Worm (Caenorhabditis elegans): ENCODE results near the gene C06B3.16.

C06B3.16 gene

DNA sequence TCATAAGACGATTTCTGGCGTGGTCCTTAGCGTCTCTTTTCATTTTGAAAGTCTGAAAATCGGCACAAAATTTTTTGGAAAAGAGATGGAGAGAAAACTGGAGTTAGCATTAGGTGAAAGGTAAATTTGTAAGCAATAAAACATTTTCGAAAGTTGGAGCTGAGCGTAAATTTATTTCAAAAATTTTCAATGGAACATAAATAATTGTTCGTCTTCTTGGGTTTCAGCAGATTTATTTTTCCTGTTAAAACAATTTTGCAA lies 22.5 kb upstream of the C06B3.16 start, which contains the start of gene C06B3.6:
C06B3.6 (minus strand) TSS at position 52 of the 261 bp plus-strand sequence.
- TF ChIP-seq pqm-1 (tag; optimal IDR thresholded peaks at IDR 0.05) (no peak), nhr-102 (tag; optimal IDR thresholded peaks at IDR 0.05) (no peak), ceh-82 (tag; optimal IDR thresholded peaks at IDR 0.05) (no peak), ceh-28 (tag; optimal IDR thresholded peaks at IDR 0.05) (no peak), duxl-1 (tag; optimal IDR thresholded peaks at IDR 0.05; ENCODE audit: poor library complexity) (no peak), rbr-2 (tag; optimal IDR thresholded peaks at IDR 0.05) (no peak), nhr-48 (tag; optimal IDR thresholded peaks at IDR 0.05) (no peak), aha-1 (tag) (peak; percentile 95), madf-9 (GFP tag; conservative IDR thresholded peaks at IDR 0.05) (0 out of 2 replicates have a peak, but pooled peaks have one; percentile 6), lir-3 (tag; optimal IDR thresholded peaks at IDR 0.05) (no peak), ama-1 (optimal IDR thresholded peaks at IDR 0.05) (peak; percentile 64)

DNA sequence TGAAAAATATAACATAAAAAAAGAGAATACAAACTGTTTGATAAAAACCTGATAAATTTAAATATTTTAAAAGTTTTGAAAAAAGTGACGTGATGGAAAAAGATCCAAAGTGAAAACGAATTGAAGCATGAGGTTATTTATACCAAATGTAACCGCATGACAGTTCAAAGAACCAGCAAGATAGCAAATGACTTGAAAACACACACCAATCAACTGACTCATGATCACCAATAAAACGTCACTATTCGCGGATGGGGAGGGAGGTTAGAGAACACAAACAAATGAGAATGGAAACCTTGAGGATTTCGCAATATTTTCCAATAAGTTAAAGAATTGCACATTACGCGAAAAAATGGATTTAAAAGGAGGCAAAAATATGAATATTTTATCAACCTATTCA lies 21.9 kb upstream of the C06B3.16 start, which contains the start of gene C06B3.7:
C06B3.7 (plus strand) TSS at position 287 of the 400 bp plus-strand sequence.
- TF ChIP-seq lin-15B (tag; optimal IDR thresholded peaks at IDR 0.05) = no peak
- peak; percentile 30; the same call in 1 of the 2 replicates for TF ChIP-seq pha-4 (GFP tag; IDR thresholded peaks at IDR 0.05)
- TF ChIP-seq pha-4 (tag; optimal IDR thresholded peaks at IDR 0.05) = peak; percentile 41
- no peak for TF ChIP-seq ceh-82 (tag; optimal IDR thresholded peaks at IDR 0.05)
- TF ChIP-seq jun-1 (tag; optimal IDR thresholded peaks at IDR 0.05) = no peak
- TF ChIP-seq nhr-28 (tag; optimal IDR thresholded peaks at IDR 0.05) = peak; percentile 95
- peak; percentile 96 for TF ChIP-seq nhr-77 (tag; optimal IDR thresholded peaks at IDR 0.05)
- no peak for TF ChIP-seq dmd-8 (GFP tag; IDR thresholded peaks at IDR 0.05)
- no peak for TF ChIP-seq F26F4.8 (GFP tag; conservative IDR thresholded peaks at IDR 0.05)
- peak; percentile 98 for TF ChIP-seq nhr-11 (tag; optimal IDR thresholded peaks at IDR 0.05)
- peak; percentile 52 for TF ChIP-seq nhr-25 (tag; optimal IDR thresholded peaks at IDR 0.05; ENCODE audit: borderline replicate concordance, insufficient read depth)
- no peak for TF ChIP-seq F44E2.7 (GFP tag; IDR thresholded peaks at IDR 0.05)
- peak; percentile 52 for TF ChIP-seq dpl-1 (GFP tag; optimal IDR thresholded peaks at IDR 0.05)
- no peak for TF ChIP-seq ceh-62 (tag; optimal IDR thresholded peaks at IDR 0.05)
- peak; percentile 75 for TF ChIP-seq nhr-48 (tag; optimal IDR thresholded peaks at IDR 0.05)
- TF ChIP-seq sdz-12 (GFP tag; optimal IDR thresholded peaks at IDR 0.05) = no peak
- no peak for TF ChIP-seq spr-1 (tag; optimal IDR thresholded peaks at IDR 0.05)
- TF ChIP-seq egl-43 (GFP tag; IDR thresholded peaks at IDR 0.05) = no peak
- TF ChIP-seq lir-3 (tag; optimal IDR thresholded peaks at IDR 0.05) = no peak
- no peak for TF ChIP-seq mxl-2 (GFP tag; conservative IDR thresholded peaks at IDR 0.05)
- TF ChIP-seq mdt-29 (GFP tag; IDR thresholded peaks at IDR 0.05) = peak; percentile 78
- peak; percentile 51 to 83 for TF ChIP-seq daf-16 (GFP tag; optimal IDR thresholded peaks at IDR 0.05)
- TF ChIP-seq daf-16 (tag; optimal IDR thresholded peaks at IDR 0.05) = peak; percentile 99
- TF ChIP-seq aha-1 (tag) = peak; percentile 99
- TF ChIP-seq snpc-4 (tag; optimal IDR thresholded peaks at IDR 0.05) = no peak
- TF ChIP-seq egl-27 (tag; optimal IDR thresholded peaks at IDR 0.05) = no peak
- 0 out of 2 replicates have a peak, but pooled peaks have one; percentile 29 for TF ChIP-seq T26A8.4 (GFP tag; IDR thresholded peaks at IDR 0.05)
- TF ChIP-seq madf-5 (GFP tag; IDR thresholded peaks at IDR 0.05) = no peak
- peak; percentile 83 for TF ChIP-seq zip-2 (tag; optimal IDR thresholded peaks at IDR 0.05)
- TF ChIP-seq arid-1 (GFP tag; conservative IDR thresholded peaks at IDR 0.05) = no peak
- TF ChIP-seq ctbp-1 (GFP tag; IDR thresholded peaks at IDR 0.05) = no peak
- no peak for TF ChIP-seq zip-11 (GFP tag; IDR thresholded peaks at IDR 0.05)
- no peak for TF ChIP-seq daf-8 (GFP tag; IDR thresholded peaks at IDR 0.05)
- peak; percentile 81 for TF ChIP-seq ama-1 (optimal IDR thresholded peaks at IDR 0.05)
- no peak for TF ChIP-seq nhr-111 (GFP tag; optimal IDR thresholded peaks at IDR 0.05)
- TF ChIP-seq mep-1 (tag; optimal IDR thresholded peaks at IDR 0.05) = peak; percentile 90
- peak; percentile 16; the same call in 1 of the 2 replicates for TF ChIP-seq lin-1 (GFP tag; IDR thresholded peaks at IDR 0.05)
- TF ChIP-seq attf-4 (tag; optimal IDR thresholded peaks at IDR 0.05) = no peak
- peak; percentile 63 to 88 for TF ChIP-seq lsy-2 (tag; optimal IDR thresholded peaks at IDR 0.05)
- TF ChIP-seq mdl-1 (tag; optimal IDR thresholded peaks at IDR 0.05) = peak; percentile 36 to 93
- TF ChIP-seq F10B5.3 (tag; optimal IDR thresholded peaks at IDR 0.05) = no peak
- TF ChIP-seq dmd-6 (GFP tag; IDR thresholded peaks at IDR 0.05) = peak; percentile 95
- peak; percentile 57 for TF ChIP-seq nhr-102 (tag; optimal IDR thresholded peaks at IDR 0.05)
- peak in 1 of 2 experiments; percentile 71 for TF ChIP-seq hif-1 (tag; optimal IDR thresholded peaks at IDR 0.05)
- no peak for TF ChIP-seq zag-1 (tag; optimal IDR thresholded peaks at IDR 0.05)
- TF ChIP-seq tra-1 (GFP tag; IDR thresholded peaks at IDR 0.05) = peak; percentile 62; the same call in 1 of the 2 replicates

Data from whole organism, L4 larva.